Worm (Caenorhabditis elegans): ENCODE results near the gene K11H12.3.

The K11H12.3 gene

ce11 chrIV:698304-698703, 25.0 kb upstream of the K11H12.3 start, which contains the start of gene Y55F3C.17:
TSS of gene Y55F3C.17 (minus strand) at chrIV:698404.
- TF ChIP-seq eor-1 (tag; optimal IDR thresholded peaks at IDR 0.05) = no peak
- TF ChIP-seq unc-62 (GFP tag; optimal IDR thresholded peaks at IDR 0.05) = no peak
- no peak for TF ChIP-seq skn-1 (tag; optimal IDR thresholded peaks at IDR 0.05)
- TF ChIP-seq ama-1 (optimal IDR thresholded peaks at IDR 0.05) = no peak
- no peak for TF ChIP-seq nhr-11 (tag; optimal IDR thresholded peaks at IDR 0.05)
- no peak for TF ChIP-seq snpc-4 (tag; optimal IDR thresholded peaks at IDR 0.05)
- no peak for TF ChIP-seq mml-1 (tag; optimal IDR thresholded peaks at IDR 0.05)
- no peak for TF ChIP-seq pqm-1 (tag; optimal IDR thresholded peaks at IDR 0.05)
- TF ChIP-seq nhr-25 (tag; optimal IDR thresholded peaks at IDR 0.05) = no peak
- TF ChIP-seq lin-39 (tag; optimal IDR thresholded peaks at IDR 0.05) = no peak

ce11 chrIV:684748-685147, 11.5 kb upstream of the K11H12.3 start:
- TF ChIP-seq elt-2 (tag; optimal IDR thresholded peaks at IDR 0.05) (no peak), sea-2 (GFP tag; optimal IDR thresholded peaks at IDR 0.05) (no peak), R02D3.7 (tag; optimal IDR thresholded peaks at IDR 0.05) (no peak), unc-62 (GFP tag; optimal IDR thresholded peaks at IDR 0.05) (no peak), jun-1 (tag; optimal IDR thresholded peaks at IDR 0.05) (no peak), tbx-2 (tag; optimal IDR thresholded peaks at IDR 0.05) (no peak)

ce11 chrIV:684197-684596, 10.9 kb upstream of the K11H12.3 start, which contains the start of gene cutl-28:
TSS of gene cutl-28 (plus strand) at chrIV:684497.
- TF ChIP-seq R02D3.7 (tag; optimal IDR thresholded peaks at IDR 0.05) = no peak
- no peak for TF ChIP-seq nhr-43 (tag; optimal IDR thresholded peaks at IDR 0.05; ENCODE audit: poor library complexity, severe bottlenecking)
- no peak for TF ChIP-seq elt-2 (tag; optimal IDR thresholded peaks at IDR 0.05)
- TF ChIP-seq ceh-28 (tag; optimal IDR thresholded peaks at IDR 0.05) = no peak
- TF ChIP-seq lin-39 (tag; optimal IDR thresholded peaks at IDR 0.05) = no peak
- TF ChIP-seq unc-62 (GFP tag; optimal IDR thresholded peaks at IDR 0.05) = no peak
- TF ChIP-seq lin-15B (tag; optimal IDR thresholded peaks at IDR 0.05) = no peak
- no peak for TF ChIP-seq fkh-10 (GFP tag; optimal IDR thresholded peaks at IDR 0.05)
- TF ChIP-seq ztf-11 (tag; optimal IDR thresholded peaks at IDR 0.05) = no peak
- no peak for TF ChIP-seq skn-1 (tag; optimal IDR thresholded peaks at IDR 0.05)
- no peak for TF ChIP-seq tbx-2 (tag; optimal IDR thresholded peaks at IDR 0.05)
- TF ChIP-seq nhr-237 (tag; optimal IDR thresholded peaks at IDR 0.05) = no peak
- no peak for TF ChIP-seq aly-2 (tag; optimal IDR thresholded peaks at IDR 0.05)
- no peak for TF ChIP-seq nhr-28 (tag; optimal IDR thresholded peaks at IDR 0.05)
- TF ChIP-seq snpc-4 (tag; optimal IDR thresholded peaks at IDR 0.05) = no peak
- TF ChIP-seq pqm-1 (tag; optimal IDR thresholded peaks at IDR 0.05) = no peak
- TF ChIP-seq nhr-12 (tag; optimal IDR thresholded peaks at IDR 0.05) = no peak
- TF ChIP-seq jun-1 (tag; optimal IDR thresholded peaks at IDR 0.05) = no peak
- no peak for TF ChIP-seq ceh-9 (tag; optimal IDR thresholded peaks at IDR 0.05)

- TF ChIP-seq ceh-16 (tag; optimal IDR thresholded peaks at IDR 0.05) (no peak), tbx-2 (tag; optimal IDR thresholded peaks at IDR 0.05) (peak; percentile 53), elt-2 (tag; optimal IDR thresholded peaks at IDR 0.05) (peak; percentile 46), nhr-25 (tag; optimal IDR thresholded peaks at IDR 0.05) (peak; percentile 52), snpc-4 (tag; optimal IDR thresholded peaks at IDR 0.05) (peak; percentile 25), hmg-11 (tag; optimal IDR thresholded peaks at IDR 0.05) (peak; percentile 83), nhr-67 (tag; optimal IDR thresholded peaks at IDR 0.05) (no peak), unc-62 (GFP tag; optimal IDR thresholded peaks at IDR 0.05) (peak; percentile 17), nhr-76 (tag; optimal IDR thresholded peaks at IDR 0.05) (no peak), elt-1 (tag; optimal IDR thresholded peaks at IDR 0.05) (no peak), skn-1 (tag; optimal IDR thresholded peaks at IDR 0.05) (peak; percentile 43), fos-1 (tag; optimal IDR thresholded peaks at IDR 0.05) (no peak), egl-5 (tag; optimal IDR thresholded peaks at IDR 0.05) (no peak), ceh-9 (tag; optimal IDR thresholded peaks at IDR 0.05) (no peak), unc-39 (tag; optimal IDR thresholded peaks at IDR 0.05) (no peak), R02D3.7 (tag; optimal IDR thresholded peaks at IDR 0.05) (no peak), nfya-1 (tag; optimal IDR thresholded peaks at IDR 0.05; ENCODE audit: insufficient read depth) (no peak), nhr-28 (tag; optimal IDR thresholded peaks at IDR 0.05) (no peak), nhr-77 (tag; optimal IDR thresholded peaks at IDR 0.05) (no peak), nhr-43 (tag; optimal IDR thresholded peaks at IDR 0.05; ENCODE audit: poor library complexity, severe bottlenecking) (peak; percentile 48), ceh-82 (tag; optimal IDR thresholded peaks at IDR 0.05) (peak; percentile 47), pha-4 (tag; optimal IDR thresholded peaks at IDR 0.05) (peak; percentile 56), lsy-12 (tag; optimal IDR thresholded peaks at IDR 0.05) (peak; percentile 55), jun-1 (tag; optimal IDR thresholded peaks at IDR 0.05) (peak; percentile 65), mdl-1 (tag; optimal IDR thresholded peaks at IDR 0.05) (peak; percentile 0), pqm-1 (tag; optimal IDR thresholded peaks at IDR 0.05) (no peak), nhr-11 (tag; optimal IDR thresholded peaks at IDR 0.05) (no peak), nhr-23 (tag; optimal IDR thresholded peaks at IDR 0.05) (peak; percentile 77), lin-39 (tag; optimal IDR thresholded peaks at IDR 0.05) (no peak)
Measured at ce11 chrIV:682726-683340, 9.6 kb upstream of the K11H12.3 start.

Data from whole organism, L3 larva.